Fruit fly (Drosophila melanogaster) whole organism: ENCODE data around the gene Kap-alpha3.

Experiments
- CG8478 ChIP-seq: fragments of >200 bp; optimal IDR thresholded peaks from 2 replicates; lab custom pipeline; 2018; ENCODE audit warnings: inconsistent platforms
- EcR ChIP-seq, 2 experiments: fragments of >200 bp; optimal IDR thresholded peaks; 2 replicates each; lab custom pipeline; 2017; ENCODE audit warnings: missing biosample characterization in 2 of 2, missing genetic modification characterization in 2 of 2, missing genetic modification reagents in 2 of 2
- pan ChIP-seq: fragments of >200 bp; optimal IDR thresholded peaks from 2 replicates; lab custom pipeline; 2017
- psq ChIP-seq: fragments of >200 bp; optimal IDR thresholded peaks from 2 replicates; lab custom pipeline; 2017
- usp ChIP-seq: fragments of >200 bp; optimal IDR thresholded peaks from 2 replicates; lab custom pipeline; 2017; ENCODE audit warnings: missing biosample characterization, missing genetic modification characterization, mixed read lengths

dm6 chr3R:9573812-9574587 is 3.5 kb downstream of the Kap-alpha3 start, which contains the start of gene CG9399:
- no peak for TF ChIP-seq psq
- TF ChIP-seq pan: no peak
- no peak for TF ChIP-seq CG8478 (lab: Kevin White, UChicago)
- TF ChIP-seq EcR (GFP tag; optimal IDR thresholded peaks at IDR 0.05; lab: Kevin White, UChicago): no peak
- TF ChIP-seq usp: no peak
